Fruit fly (Drosophila melanogaster): ENCODE measurements around the gene CG11498.
A peak's percentile ranks its signal among the peaks of the same experiment; 100 is the strongest.

dm6 chr3R:30134063-30135047 is 25.9 kb downstream of the CG11498 start, which contains the start of gene Tpi:
- no peak for TF ChIP-seq luna (GFP tag; optimal IDR thresholded peaks at IDR 0.05)
- no peak for TF ChIP-seq Abd-B (GFP tag; optimal IDR thresholded peaks at IDR 0.05)
- no peak for TF ChIP-seq yki (optimal IDR thresholded peaks at IDR 0.05)
- TF ChIP-seq usp (GFP tag; optimal IDR thresholded peaks at IDR 0.05) = no peak
- TF ChIP-seq unpg (GFP tag; optimal IDR thresholded peaks at IDR 0.05) = peak; percentile 62
- no peak for TF ChIP-seq CG4404 (GFP tag; IDR thresholded peaks at IDR 0.05)
- no peak for TF ChIP-seq Asciz (GFP tag; optimal IDR thresholded peaks at IDR 0.05)
- TF ChIP-seq GATAe (GFP tag; conservative IDR thresholded peaks at IDR 0.05) = no peak
- no peak for TF ChIP-seq chinmo (GFP tag; IDR thresholded peaks at IDR 0.05; ENCODE audit: partially characterized antibody)
